Fruit fly (Drosophila melanogaster) whole organism, embryonic: ENCODE data around the gene CG5515.

Experiments used
- Abd-B ChIP-seq: fragments of 200-800 bp; sonication (Bioruptor generic); optimal IDR thresholded peaks from 2 replicates; lab custom pipeline; 2018; ENCODE audit warnings: missing biosample characterization, mild to moderate bottlenecking, missing genetic modification characterization, moderate library complexity
- Antp ChIP-seq: fragments of 200-800 bp; sonication (Bioruptor generic); optimal IDR thresholded peaks from 3 replicates; lab custom pipeline; 2016; ENCODE audit warnings: missing biosample characterization, missing genetic modification characterization
- Awh ChIP-seq: fragments of 200-800 bp; sonication (Bioruptor generic); IDR thresholded peaks from 2 replicates; pipeline ENCODE4, ENCODE4 v1.3.6; 2022; ENCODE audit warnings: missing biosample characterization, missing genetic modification characterization
- Bteb2 ChIP-seq: fragments of 200-800 bp; sonication (Bioruptor generic); optimal IDR thresholded peaks from 2 replicates; lab custom pipeline; 2016; ENCODE audit warnings: missing biosample characterization, missing genetic modification characterization
- CG10543 ChIP-seq: fragments of 200-800 bp; sonication (Bioruptor generic); optimal IDR thresholded peaks from 3 replicates; lab custom pipeline; 2017; ENCODE audit warnings: missing biosample characterization, mild to moderate bottlenecking, missing genetic modification characterization, moderate library complexity
- CG14441 ChIP-seq: fragments of 200-800 bp; sonication (Bioruptor generic); IDR thresholded peaks from 2 replicates; pipeline ENCODE4 v1.3.6; 2022; ENCODE audit warnings: missing biosample characterization, missing genetic modification characterization
- CG18262 ChIP-seq: fragments of 200-800 bp; optimal IDR thresholded peaks from 3 replicates; lab custom pipeline; 2019; ENCODE audit warnings: missing biosample characterization, mild to moderate bottlenecking, missing genetic modification characterization, moderate library complexity
- CG33557 ChIP-seq: fragments of 200-800 bp; sonication (Bioruptor generic); optimal IDR thresholded peaks from 2 replicates; lab custom pipeline; 2019; ENCODE audit warnings: missing biosample characterization, mild to moderate bottlenecking, missing genetic modification characterization, moderate library complexity
- CG3407 ChIP-seq: fragments of 200-800 bp; sonication (Bioruptor generic); optimal IDR thresholded peaks from 2 replicates; lab custom pipeline; 2018; ENCODE audit warnings: missing biosample characterization, mild to moderate bottlenecking, missing genetic modification characterization
- CG3838 ChIP-seq: fragments of 200-800 bp; sonication (Bioruptor generic); optimal IDR thresholded peaks from 3 replicates; lab custom pipeline; 2016; ENCODE audit warnings: missing biosample characterization, missing genetic modification characterization
- CG4282 ChIP-seq: fragments of 200-800 bp; sonication (Bioruptor generic); optimal IDR thresholded peaks from 2 replicates; lab custom pipeline; 2016; ENCODE audit warnings: missing biosample characterization, missing genetic modification characterization
- CG43689 ChIP-seq: fragments of 200-800 bp; sonication (Bioruptor generic); IDR thresholded peaks from 2 replicates; pipeline ENCODE4 v1.3.6; 2022; ENCODE audit warnings: missing biosample characterization, missing genetic modification characterization
- CG5953 ChIP-seq: fragments of 200-800 bp; sonication (Bioruptor generic); IDR thresholded peaks from 2 replicates; pipeline ENCODE4 v1.3.6; 2022; ENCODE audit warnings: missing biosample characterization, missing genetic modification characterization
- CG6254 ChIP-seq: fragments of 200-800 bp; sonication (Bioruptor generic); optimal IDR thresholded peaks from 3 replicates; lab custom pipeline; 2017; ENCODE audit warnings: mild to moderate bottlenecking, missing biosample characterization, missing genetic modification reagents, missing genetic modification characterization
- CG8765 ChIP-seq: fragments of 200-800 bp; sonication (Bioruptor generic); IDR thresholded peaks from 2 replicates; pipeline ENCODE4 v1.3.6; 2022; ENCODE audit warnings: missing biosample characterization, missing genetic modification characterization
- CTCF ChIP-seq: fragments of 200-800 bp; sonication (Bioruptor generic); optimal IDR thresholded peaks from 2 replicates; lab custom pipeline; 2017; ENCODE audit warnings: missing biosample characterization, mild to moderate bottlenecking, missing genetic modification characterization, moderate library complexity
- CrebB ChIP-seq: fragments of 200-800 bp; sonication (Bioruptor generic); optimal IDR thresholded peaks from 3 replicates; lab custom pipeline; 2018; ENCODE audit warnings: missing biosample characterization, mild to moderate bottlenecking, missing genetic modification characterization
- Dip2 ChIP-seq: fragments of 200-800 bp; sonication (Bioruptor generic); IDR thresholded peaks from 2 replicates; pipeline ENCODE4 v1.3.6; 2022; ENCODE audit warnings: missing biosample characterization, missing genetic modification characterization
- Dref ChIP-seq: fragments of 200-800 bp; sonication (Bioruptor generic); IDR thresholded peaks from 2 replicates; pipeline ENCODE4 v1.3.6; 2022; ENCODE audit warnings: missing biosample characterization, missing genetic modification characterization
- GATAe ChIP-seq: fragments of 200-800 bp; sonication (Bioruptor generic); conservative IDR thresholded peaks from 2 replicates; pipeline ENCODE4 v1.3.6; 2022; ENCODE audit warnings: missing biosample characterization, missing genetic modification characterization
- Hmx ChIP-seq: fragments of 200-800 bp; sonication (Bioruptor generic); optimal IDR thresholded peaks from 2 replicates; lab custom pipeline; 2016; ENCODE audit warnings: missing biosample characterization, missing genetic modification characterization
- Nf-YB ChIP-seq: fragments of 200-800 bp; sonication (Bioruptor generic); optimal IDR thresholded peaks from 3 replicates; lab custom pipeline; 2019; ENCODE audit warnings: missing biosample characterization, mild to moderate bottlenecking, missing genetic modification characterization, moderate library complexity
- NfI ChIP-seq: fragments of 200-800 bp; sonication (Bioruptor generic); optimal IDR thresholded peaks from 3 replicates; lab custom pipeline; 2018; ENCODE audit warnings: missing biosample characterization, mild to moderate bottlenecking, missing genetic modification characterization, moderate library complexity
- Oli ChIP-seq: fragments of 200-800 bp; sonication (Bioruptor generic); optimal IDR thresholded peaks from 2 replicates; lab custom pipeline; 2018; ENCODE audit warnings: missing biosample characterization, mild to moderate bottlenecking, missing genetic modification characterization, moderate library complexity
- Sox100B ChIP-seq: fragments of 200-800 bp; sonication (Bioruptor generic); optimal IDR thresholded peaks from 3 replicates; lab custom pipeline; 2018; ENCODE audit warnings: missing biosample characterization, mild to moderate bottlenecking, missing genetic modification characterization
- ac ChIP-seq: fragments of 200-800 bp; sonication (Bioruptor generic); optimal IDR thresholded peaks from 3 replicates; lab custom pipeline; 2017; ENCODE audit warnings: missing biosample characterization, mild to moderate bottlenecking, missing genetic modification characterization
- amos ChIP-seq: fragments of 200-800 bp; sonication (Bioruptor generic); IDR thresholded peaks from 2 replicates; pipeline ENCODE4 v1.3.6; 2022; ENCODE audit warnings: missing biosample characterization, missing genetic modification characterization; ENCODE audit not compliant: partially characterized antibody
- ara ChIP-seq: fragments of 200-800 bp; sonication (Bioruptor generic); IDR thresholded peaks from 2 replicates; pipeline ENCODE4 v1.3.6; 2022; ENCODE audit warnings: missing biosample characterization, missing genetic modification characterization
- btn ChIP-seq: fragments of 200-800 bp; sonication (Bioruptor generic); optimal IDR thresholded peaks from 2 replicates; lab custom pipeline; 2016; ENCODE audit warnings: missing biosample characterization, missing genetic modification characterization
- ewg ChIP-seq: fragments of 200-800 bp; sonication (Bioruptor generic); optimal IDR thresholded peaks from 3 replicates; lab custom pipeline; 2017; ENCODE audit warnings: mild to moderate bottlenecking, missing biosample characterization, missing genetic modification reagents, missing genetic modification characterization
- eyg ChIP-seq: fragments of 200-800 bp; sonication (Bioruptor generic); optimal IDR thresholded peaks from 3 replicates; lab custom pipeline; 2016; ENCODE audit warnings: missing biosample characterization, missing genetic modification characterization
- gem ChIP-seq: fragments of 200-800 bp; sonication (Bioruptor generic); optimal IDR thresholded peaks from 2 replicates; lab custom pipeline; 2019; ENCODE audit warnings: missing biosample characterization, mild to moderate bottlenecking, missing genetic modification characterization, moderate library complexity
- gt ChIP-seq: fragments of 200-800 bp; sonication (Bioruptor generic); IDR thresholded peaks from 2 replicates; pipeline ENCODE4 v1.3.6; 2022; ENCODE audit warnings: missing biosample characterization, missing genetic modification characterization
- ham ChIP-seq: fragments of 200-800 bp; sonication (Bioruptor generic); IDR thresholded peaks from 2 replicates; pipeline ENCODE4 v1.3.6; 2022; ENCODE audit warnings: missing biosample characterization, missing genetic modification characterization
- hkb ChIP-seq, 2 experiments: fragments of 200-800 bp in 1 of 2; fragments of >200 bp in 1 of 2; sonication (Bioruptor generic) in 1 of 2; IDR thresholded peaks in 1 of 2; optimal IDR thresholded peaks in 1 of 2; 2 replicates each; pipeline versions ENCODE4 v1.3.6 to Lab custom; 2017 to 2022; ENCODE audit warnings: missing biosample characterization in 1 of 2, missing genetic modification characterization in 1 of 2
- ind ChIP-seq: fragments of 200-800 bp; sonication (Bioruptor generic); optimal IDR thresholded peaks from 3 replicates; lab custom pipeline; 2016; ENCODE audit warnings: missing biosample characterization, missing genetic modification characterization
- jigr1 ChIP-seq: fragments of 200-800 bp; sonication (Bioruptor generic); IDR thresholded peaks from 3 replicates; pipeline ENCODE4 v1.3.6; 2022; ENCODE audit warnings: missing biosample characterization, missing genetic modification characterization
- kay ChIP-seq: fragments of 200-800 bp; sonication (Bioruptor generic); optimal IDR thresholded peaks from 2 replicates; lab custom pipeline; 2016; ENCODE audit warnings: missing biosample characterization, missing genetic modification characterization
- knrl ChIP-seq: fragments of 200-800 bp; sonication (Bioruptor generic); IDR thresholded peaks from 3 replicates; pipeline ENCODE4 v1.3.6; 2022; ENCODE audit warnings: missing biosample characterization, missing genetic modification characterization; ENCODE audit not compliant: partially characterized antibody
- mirr ChIP-seq: fragments of 200-800 bp; sonication (Bioruptor generic); optimal IDR thresholded peaks from 3 replicates; lab custom pipeline; 2018; ENCODE audit warnings: missing biosample characterization, mild to moderate bottlenecking, missing genetic modification characterization
- nerfin-1 ChIP-seq: fragments of 200-800 bp; sonication (Bioruptor generic); optimal IDR thresholded peaks from 3 replicates; lab custom pipeline; 2019; ENCODE audit warnings: missing biosample characterization, mild to moderate bottlenecking, missing genetic modification characterization, moderate library complexity
- rib ChIP-seq: fragments of 200-800 bp; sonication (Bioruptor generic); IDR thresholded peaks from 2 replicates; pipeline ENCODE4 v1.3.6; 2022; ENCODE audit warnings: missing biosample characterization, missing genetic modification characterization
- seq ChIP-seq: fragments of 200-800 bp; sonication (Bioruptor generic); IDR thresholded peaks from 2 replicates; pipeline ENCODE4 v1.3.6; 2022; ENCODE audit warnings: missing biosample characterization, missing genetic modification characterization
- sima ChIP-seq: fragments of 200-800 bp; sonication (Bioruptor generic); optimal IDR thresholded peaks from 2 replicates; lab custom pipeline; 2016; ENCODE audit warnings: missing biosample characterization, missing genetic modification characterization
- sob ChIP-seq: fragments of 200-800 bp; sonication (Bioruptor generic); IDR thresholded peaks from 2 replicates; pipeline ENCODE4 v1.3.6; 2022; ENCODE audit warnings: missing biosample characterization, missing genetic modification characterization
- stc ChIP-seq: fragments of 200-800 bp; sonication (Bioruptor generic); IDR thresholded peaks from 2 replicates; pipeline ENCODE4 v1.3.6; 2022; ENCODE audit warnings: missing biosample characterization, missing genetic modification characterization
- ttk ChIP-seq: fragments of 200-800 bp; sonication (Bioruptor generic); IDR thresholded peaks from 2 replicates; pipeline ENCODE4 v2.1.2; 2022; ENCODE audit warnings: missing biosample characterization, missing genetic modification characterization
- tx ChIP-seq: fragments of 200-800 bp; sonication (Bioruptor generic); optimal IDR thresholded peaks from 2 replicates; lab custom pipeline; 2016; ENCODE audit warnings: missing biosample characterization, missing genetic modification characterization
- wek ChIP-seq: fragments of 200-800 bp; sonication (Bioruptor generic); optimal IDR thresholded peaks from 3 replicates; lab custom pipeline; 2018; ENCODE audit warnings: missing biosample characterization, mild to moderate bottlenecking, missing genetic modification characterization, moderate library complexity

CG5515 gene

dm6 chr3R:24221334-24222302, 32.9 kb upstream of the CG5515 start, which contains the start of gene twin (continued):
- TF ChIP-seq CG33557 (GFP tag; lab: Kevin White, UChicago) (peak; percentile 37), CrebB (tag; lab: Kevin White, UChicago) (no peak), sima (GFP tag; lab: Kevin White, UChicago) (no peak), Antp (peak; percentile 73), ttk (no peak), eyg (GFP tag; lab: Kevin White, UChicago) (no peak), Dref (GFP tag; lab: Robert Waterston, UW) (peak; percentile 71), CG5953 (GFP tag; lab: Robert Waterston, UW) (no peak), rib (GFP tag; lab: Robert Waterston, UW) (peak; percentile 56), hkb (optimal IDR thresholded peaks at IDR 0.05; lab: Kevin White, UChicago) (peak; percentile 39), hkb (GFP tag; IDR thresholded peaks at IDR 0.05; lab: Robert Waterston, UW) (peak; percentile 59), gt (GFP tag; lab: Robert Waterston, UW) (no peak), Bteb2 (GFP tag; lab: Kevin White, UChicago) (peak; percentile 42), ind (GFP tag; lab: Kevin White, UChicago) (peak; percentile 64), nerfin-1 (tag; lab: Kevin White, UChicago) (peak; percentile 31), CG10543 (peak; percentile 13), CG3407 (GFP tag; lab: Kevin White, UChicago) (no peak), Nf-YB (GFP tag; lab: Kevin White, UChicago) (peak; percentile 37), mirr (no peak), ac (no peak), ham (no peak), knrl (GFP tag; lab: Robert Waterston, UW) (peak; percentile 70), seq (GFP tag; lab: Robert Waterston, UW) (no peak), CG6254 (GFP tag; lab: Kevin White, UChicago) (no peak), Sox100B (GFP tag; lab: Kevin White, UChicago) (no peak), CG43689 (GFP tag; lab: Robert Waterston, UW) (no peak), Dip2 (GFP tag; lab: Robert Waterston, UW) (no peak), wek (GFP tag; lab: Kevin White, UChicago) (no peak), CG8765 (GFP tag; lab: Robert Waterston, UW) (no peak), NfI (GFP tag; lab: Kevin White, UChicago) (peak; percentile 58), GATAe (GFP tag; lab: Robert Waterston, UW) (no peak), sob (GFP tag; lab: Robert Waterston, UW) (peak; percentile 62), gem (peak; percentile 74), amos (GFP tag; lab: Robert Waterston, UW) (peak; percentile 65), ewg (GFP tag; lab: Kevin White, UChicago) (peak; percentile 27), CG3838 (GFP tag; lab: Kevin White, UChicago) (peak; percentile 4), CG14441 (GFP tag; lab: Robert Waterston, UW) (no peak; the same call in 1 of the 2 replicates), Oli (tag; lab: Kevin White, UChicago) (peak; percentile 15), Awh (no peak), CG4282 (GFP tag; lab: Kevin White, UChicago) (peak; percentile 68), Abd-B (GFP tag; lab: Kevin White, UChicago) (peak; percentile 80), ara (no peak), tx (GFP tag; lab: Kevin White, UChicago) (peak; percentile 72), jigr1 (GFP tag; lab: Robert Waterston, UW) (no peak), btn (GFP tag; lab: Kevin White, UChicago) (no peak), kay (GFP tag; lab: Kevin White, UChicago) (peak; percentile 45), Hmx (GFP tag; lab: Kevin White, UChicago) (peak; percentile 47), CTCF (GFP tag; lab: Kevin White, UChicago) (peak; percentile 20), stc (GFP tag; lab: Robert Waterston, UW) (no peak; the same call in 1 of the 2 replicates), CG18262 (tag; lab: Kevin White, UChicago) (peak; percentile 42)
